Worm (Caenorhabditis elegans) whole organism, young adult: Measurements from ENCODE around the gene ugt-62.

Experiments used
- C17E4.6 ChIP-seq: fragments of 200-800 bp; sonication (Bioruptor generic); IDR thresholded peaks from 2 replicates; pipeline ENCODE4 v1.3.6; 2022; ENCODE audit warnings: missing genetic modification reagents, missing genetic modification characterization, missing compliant biosample characterization
- F10E7.11 ChIP-seq: sonication (generic microtip); optimal IDR thresholded peaks from 2 replicates; lab custom pipeline; 2017; ENCODE audit warnings: mild to moderate bottlenecking, missing genetic modification characterization, moderate library complexity, missing compliant biosample characterization
- F33H1.4 ChIP-seq: fragments of 200-800 bp; sonication (Bioruptor generic); IDR thresholded peaks from 2 replicates; pipeline ENCODE4 v1.3.6; 2022; ENCODE audit warnings: missing genetic modification reagents, missing genetic modification characterization, missing compliant biosample characterization
- Y79H2A.3 ChIP-seq: fragments of 200-800 bp; sonication (Bioruptor generic); conservative IDR thresholded peaks from 2 replicates; pipeline ENCODE4 v1.3.6; 2022; ENCODE audit warnings: missing genetic modification reagents, missing genetic modification characterization, missing compliant biosample characterization
- aptf-2 ChIP-seq: fragments of 200-800 bp; sonication (Bioruptor generic); conservative IDR thresholded peaks from 2 replicates; pipeline ENCODE4 v1.3.6; 2022; ENCODE audit warnings: missing genetic modification reagents, missing genetic modification characterization, missing compliant biosample characterization
- atf-7 ChIP-seq: sonication (generic microtip); optimal IDR thresholded peaks from 2 replicates; lab custom pipeline; 2017; ENCODE audit warnings: mild to moderate bottlenecking, missing genetic modification characterization, missing compliant biosample characterization
- bed-2 ChIP-seq: fragments of 200-800 bp; sonication (Bioruptor generic); IDR thresholded peaks from 2 replicates; pipeline ENCODE4 v1.3.6; 2022; ENCODE audit warnings: missing genetic modification reagents, missing genetic modification characterization, missing compliant biosample characterization
- cebp-1 ChIP-seq, 2 experiments: fragments of 200-800 bp in 1 of 2; sonication (Bioruptor generic) in 1 of 2; sonication (generic microtip) in 1 of 2; IDR thresholded peaks in 1 of 2; optimal IDR thresholded peaks in 1 of 2; 2 replicates each; pipeline versions ENCODE4 v1.3.6 to Lab custom; 2017 to 2022; ENCODE audit warnings: missing compliant biosample characterization in 2 of 2, missing genetic modification characterization in 2 of 2, mild to moderate bottlenecking in 1 of 2, missing genetic modification reagents in 1 of 2, moderate library complexity in 1 of 2
- ceh-27 ChIP-seq: fragments of 200-800 bp; sonication (Bioruptor generic); optimal IDR thresholded peaks from 2 replicates; lab custom pipeline; 2018; ENCODE audit warnings: mild to moderate bottlenecking, missing genetic modification characterization, moderate library complexity, missing compliant biosample characterization
- ceh-40 ChIP-seq: fragments of 200-800 bp; sonication (Bioruptor generic); IDR thresholded peaks from 2 replicates; pipeline ENCODE4 v1.3.6; 2022; ENCODE audit warnings: missing genetic modification characterization, missing compliant biosample characterization
- ceh-58 ChIP-seq: fragments of 200-800 bp; sonication (Bioruptor generic); IDR thresholded peaks from 2 replicates; pipeline ENCODE4 v1.3.6; 2022; ENCODE audit warnings: missing genetic modification characterization, missing compliant biosample characterization
- ceh-91 ChIP-seq: fragments of 200-800 bp; sonication (Bioruptor generic); IDR thresholded peaks from 2 replicates; pipeline ENCODE4 v1.3.6; 2022; ENCODE audit warnings: missing genetic modification reagents, missing genetic modification characterization, missing compliant biosample characterization
- chd-7 ChIP-seq: sonication (generic microtip); optimal IDR thresholded peaks from 2 replicates; lab custom pipeline; 2016; ENCODE audit warnings: mild to moderate bottlenecking, missing genetic modification characterization, moderate library complexity, missing compliant biosample characterization
- die-1 ChIP-seq: sonication (generic microtip); optimal IDR thresholded peaks from 2 replicates; lab custom pipeline; 2016; ENCODE audit warnings: missing genotype, mild to moderate bottlenecking, missing genetic modification characterization, missing compliant biosample characterization
- dpff-1 ChIP-seq: sonication (generic microtip); optimal IDR thresholded peaks from 2 replicates; lab custom pipeline; 2017; ENCODE audit warnings: mild to moderate bottlenecking, missing genetic modification characterization, missing compliant biosample characterization
- egl-44 ChIP-seq: fragments of 200-800 bp; sonication (Bioruptor generic); IDR thresholded peaks from 2 replicates; pipeline ENCODE4 v1.3.6; 2022; ENCODE audit warnings: missing genetic modification reagents, missing genetic modification characterization, missing compliant biosample characterization
- ekl-4 ChIP-seq: fragments of 200-800 bp; sonication (Bioruptor generic); IDR thresholded peaks from 2 replicates; pipeline ENCODE4 v1.3.6; 2022; ENCODE audit warnings: missing genetic modification reagents, missing genetic modification characterization, missing compliant biosample characterization
- lag-1 ChIP-seq: fragments of 200-800 bp; sonication (Bioruptor generic); IDR thresholded peaks from 2 replicates; pipeline ENCODE4 v1.3.6; 2022; ENCODE audit warnings: missing genetic modification reagents, missing genetic modification characterization, missing compliant biosample characterization
- lin-35 ChIP-seq, 3 experiments: fragments of 150-350 bp in 2 of 3; sonication (generic microtip) in 1 of 3; optimal IDR thresholded peaks; 2 replicates each; lab custom pipeline; 2014 to 2018; ENCODE audit warnings: missing biosample characterization in 3 of 3, missing genetic modification characterization in 3 of 3, missing genetic modification reagents in 3 of 3
- lir-1 ChIP-seq: fragments of 200-800 bp; sonication (Bioruptor generic); conservative IDR thresholded peaks from 2 replicates; pipeline ENCODE4 v1.3.6; 2022; ENCODE audit warnings: missing genetic modification reagents, missing genetic modification characterization, missing compliant biosample characterization
- lsl-1 ChIP-seq: fragments of 200-800 bp; sonication (Bioruptor generic); optimal IDR thresholded peaks from 2 replicates; lab custom pipeline; 2018; ENCODE audit warnings: mild to moderate bottlenecking, missing genetic modification characterization, moderate library complexity, missing compliant biosample characterization
- mcd-1 ChIP-seq: fragments of 200-800 bp; sonication (Bioruptor generic); IDR thresholded peaks from 2 replicates; pipeline ENCODE4 v1.3.6; 2022; ENCODE audit warnings: missing genetic modification reagents, missing genetic modification characterization, missing compliant biosample characterization
- nhr-80 ChIP-seq: sonication (generic microtip); optimal IDR thresholded peaks from 2 replicates; lab custom pipeline; 2016; ENCODE audit warnings: missing genetic modification characterization, missing compliant biosample characterization
- pbrm-1 ChIP-seq: fragments of 200-800 bp; sonication (Bioruptor generic); IDR thresholded peaks from 2 replicates; pipeline ENCODE4 v1.3.6; 2022; ENCODE audit warnings: missing genetic modification reagents, missing genetic modification characterization, missing compliant biosample characterization
- pha-4 ChIP-seq: fragments of 150-350 bp; sonication (generic microtip); optimal IDR thresholded peaks from 2 replicates; lab custom pipeline; 2014; ENCODE audit warnings: missing biosample characterization, missing genetic modification reagents, missing genetic modification characterization
- repo-1 ChIP-seq: sonication (generic microtip); optimal IDR thresholded peaks from 2 replicates; lab custom pipeline; 2017; ENCODE audit warnings: mild to moderate bottlenecking, missing genetic modification characterization, missing compliant biosample characterization
- snpc-4 ChIP-seq, 5 experiments: fragments of 150-350 bp in 1 of 5; sonication (generic microtip) in 4 of 5; optimal IDR thresholded peaks; 2 replicates each; lab custom pipeline; 2014 to 2018; ENCODE audit warnings: missing genetic modification characterization in 5 of 5, missing biosample characterization in 3 of 5, antibody characterized with exemption in 2 of 5, mild to moderate bottlenecking in 2 of 5, missing compliant biosample characterization in 2 of 5, missing genotype in 2 of 5, moderate library complexity in 2 of 5, missing genetic modification reagents in 1 of 5
- tlf-1 ChIP-seq: fragments of 200-800 bp; sonication (Bioruptor generic); optimal IDR thresholded peaks from 2 replicates; lab custom pipeline; 2018; ENCODE audit warnings: mild to moderate bottlenecking, missing genetic modification characterization, missing compliant biosample characterization
- zim-3 ChIP-seq: sonication (generic microtip); optimal IDR thresholded peaks from 2 replicates; lab custom pipeline; 2017; ENCODE audit warnings: mild to moderate bottlenecking, missing genetic modification characterization, moderate library complexity, missing compliant biosample characterization
- ztf-22 ChIP-seq: fragments of 200-800 bp; sonication (Bioruptor generic); optimal IDR thresholded peaks from 2 replicates; lab custom pipeline; 2018; ENCODE audit warnings: mild to moderate bottlenecking, missing genetic modification characterization, moderate library complexity, missing compliant biosample characterization
- ztf-28 ChIP-seq: fragments of 200-800 bp; sonication (Bioruptor generic); IDR thresholded peaks from 2 replicates; pipeline ENCODE4 v1.3.6; 2022; ENCODE audit warnings: missing genetic modification reagents, missing genetic modification characterization, missing compliant biosample characterization
- ztf-6 ChIP-seq: fragments of 200-800 bp; sonication (Bioruptor generic); IDR thresholded peaks from 2 replicates; pipeline ENCODE4 v1.3.6; 2022; ENCODE audit warnings: missing genetic modification reagents, missing genetic modification characterization, missing compliant biosample characterization

The ugt-62 gene

ce11 chrIII:4508064-4508905 is 32.1 kb downstream of the ugt-62 start, which contains the start of the genes cct-5 and F25F2.1 (continued):
- TF ChIP-seq ztf-28 (peak; percentile 43; the same call in 1 of the 2 replicates), bed-2 (no peak), egl-44 (GFP tag; lab: Robert Waterston, UW) (no peak), ceh-40 (no peak), dpff-1 (no peak), ztf-6 (GFP tag; lab: Robert Waterston, UW) (no peak), aptf-2 (GFP tag; lab: Robert Waterston, UW) (no peak), ceh-91 (GFP tag; lab: Robert Waterston, UW) (peak; percentile 96), die-1 (no peak), repo-1 (tag; lab: Kevin White, UChicago) (no peak), C17E4.6 (GFP tag; lab: Robert Waterston, UW) (peak; percentile 61; the same call in 1 of the 2 replicates), lin-35 (GFP tag; optimal IDR thresholded peaks at IDR 0.05; lab: Kevin White, UChicago) (peak in 2 of 3 experiments; percentile 62 to 66), ekl-4 (peak; percentile 79), tlf-1 (GFP tag; lab: Kevin White, UChicago) (peak; percentile 90), zim-3 (no peak), F10E7.11 (tag; lab: Kevin White, UChicago) (no peak), lag-1 (GFP tag; lab: Robert Waterston, UW) (no peak), F33H1.4 (peak; percentile 81), ztf-22 (GFP tag; lab: Kevin White, UChicago) (no peak), Y79H2A.3 (GFP tag; lab: Robert Waterston, UW) (peak; percentile 81)

ce11 chrIII:4506590-4507128 is 33.8 kb downstream of the ugt-62 start:
- TF ChIP-seq atf-7 (tag; lab: Kevin White, UChicago), result peak; percentile 80
- no peak for TF ChIP-seq lir-1 (GFP tag; lab: Robert Waterston, UW)
- TF ChIP-seq nhr-80 (tag; lab: Kevin White, UChicago), result peak; percentile 21
- TF ChIP-seq, all 124 proteins: peak for 2

ce11 chrIII:4506140-4506539 is 34.3 kb downstream of the ugt-62 start:
- TF ChIP-seq chd-7 (no peak), nhr-80 (tag; lab: Kevin White, UChicago) (peak; percentile 70)

- TF ChIP-seq tlf-1 (GFP tag; lab: Kevin White, UChicago) (peak; percentile 25), ztf-6 (GFP tag; lab: Robert Waterston, UW) (no peak), cebp-1 (GFP tag; IDR thresholded peaks at IDR 0.05; lab: Robert Waterston, UW) (no peak), cebp-1 (tag; optimal IDR thresholded peaks at IDR 0.05; lab: Kevin White, UChicago) (peak; percentile 46), ceh-27 (GFP tag; lab: Kevin White, UChicago) (peak; percentile 61)
Observed at ce11 chrIII:4505726-4506125, 34.7 kb downstream of the ugt-62 start.

ce11 chrIII:4504934-4505484 is 35.4 kb downstream of the ugt-62 start:
- TF ChIP-seq mcd-1 (GFP tag; lab: Robert Waterston, UW), result no peak
- no peak for TF ChIP-seq ceh-58 (GFP tag; lab: Robert Waterston, UW)
- TF ChIP-seq snpc-4 (GFP tag; optimal IDR thresholded peaks at IDR 0.05; lab: Kevin White, UChicago), result no peak
- TF ChIP-seq snpc-4 (tag; optimal IDR thresholded peaks at IDR 0.05; lab: Kevin White, UChicago), result no peak
- TF ChIP-seq lsl-1 (GFP tag; lab: Kevin White, UChicago), result no peak
- 0 out of 2 replicates have a peak, but pooled peaks have one; percentile 36 for TF ChIP-seq pbrm-1 (GFP tag; lab: Robert Waterston, UW)
- TF ChIP-seq pha-4 (tag; lab: Kevin White, UChicago), result no peak
- no peak for TF ChIP-seq chd-7
